Fruit fly (Drosophila melanogaster): Measurements from ENCODE around the gene Remo.

The Remo gene

DNA sequence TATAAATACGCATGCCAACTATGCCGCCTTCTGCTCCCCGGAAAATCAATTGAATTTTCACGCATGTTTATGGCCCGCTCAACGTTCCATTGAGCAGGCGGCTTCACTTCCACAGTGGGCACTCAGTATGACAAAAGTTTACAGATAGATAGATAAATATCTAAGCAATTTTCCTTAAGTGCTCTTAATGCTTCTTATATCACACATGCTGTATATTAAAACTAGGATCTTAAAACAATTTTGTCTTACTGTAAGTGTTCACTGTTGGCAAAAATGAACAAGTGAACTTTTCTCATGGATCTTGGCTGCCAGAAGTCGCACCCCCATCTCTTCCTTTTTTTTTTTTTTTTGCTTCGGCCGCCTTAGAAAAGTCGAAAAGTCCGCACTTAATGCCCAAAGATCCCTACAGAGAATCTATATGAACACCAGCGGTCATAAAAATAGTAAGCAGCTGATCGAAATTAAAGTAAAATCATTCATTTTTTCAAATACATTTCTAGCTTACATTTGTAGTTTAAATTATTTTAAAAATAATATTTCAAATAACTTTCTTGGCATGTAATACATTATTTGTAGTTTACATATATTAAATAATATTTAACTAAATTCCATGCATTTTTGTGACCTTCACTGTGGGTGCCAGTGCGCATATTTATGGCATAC lies 34.7 kb upstream of the Remo start (continued):
- peak; percentile 77 for TF ChIP-seq Ptx1 (GFP tag; IDR thresholded peaks at IDR 0.05)
- TF ChIP-seq cg (GFP tag; optimal IDR thresholded peaks at IDR 0.05) = no peak
- TF ChIP-seq salm (tag; optimal IDR thresholded peaks at IDR 0.05) = no peak
- TF ChIP-seq Vsx1 (GFP tag; optimal IDR thresholded peaks at IDR 0.05) = no peak
- TF ChIP-seq CG11398 (GFP tag; optimal IDR thresholded peaks at IDR 0.05) = no peak
- TF ChIP-seq CG18599 (GFP tag; optimal IDR thresholded peaks at IDR 0.05) = peak; percentile 4
- peak; percentile 14 for TF ChIP-seq CG15601 (tag; optimal IDR thresholded peaks at IDR 0.05)
- peak; percentile 44; the same call in 1 of the 3 replicates for TF ChIP-seq Optix (GFP tag; IDR thresholded peaks at IDR 0.05)
- no peak for TF ChIP-seq ham (GFP tag; IDR thresholded peaks at IDR 0.05)
- no peak for TF ChIP-seq CG8478 (optimal IDR thresholded peaks at IDR 0.05)
- peak; percentile 40 for TF ChIP-seq CG12391 (tag; optimal IDR thresholded peaks at IDR 0.05)
- TF ChIP-seq CG12659 (GFP tag; optimal IDR thresholded peaks at IDR 0.05) = peak; percentile 18
- peak; percentile 80 for TF ChIP-seq vvl (GFP tag; IDR thresholded peaks at IDR 0.05)
- peak; percentile 39; the same call in 2 of the 3 replicates for TF ChIP-seq CG17361 (GFP tag; IDR thresholded peaks at IDR 0.05)
- no peak for TF ChIP-seq CG6765 (GFP tag; optimal IDR thresholded peaks at IDR 0.05)
- peak; percentile 40 for TF ChIP-seq CHES-1-like (GFP tag; optimal IDR thresholded peaks at IDR 0.05)
- TF ChIP-seq dmrt99B (tag; optimal IDR thresholded peaks at IDR 0.05) = peak; percentile 50
- peak; percentile 45 for TF ChIP-seq CG17328 (GFP tag; IDR thresholded peaks at IDR 0.05)
- peak; percentile 20 for TF ChIP-seq pnt (GFP tag; optimal IDR thresholded peaks at IDR 0.05)
- 0 out of 2 replicates have a peak, but pooled peaks have one; percentile 41 for TF ChIP-seq E2f2 (GFP tag; IDR thresholded peaks at IDR 0.05)
- TF ChIP-seq CG10979 (tag; optimal IDR thresholded peaks at IDR 0.05) = peak; percentile 40
- TF ChIP-seq chif (GFP tag; optimal IDR thresholded peaks at IDR 0.05) = peak in 1 of 2 experiments; percentile 45
- TF ChIP-seq ems (GFP tag; optimal IDR thresholded peaks at IDR 0.05) = peak; percentile 46
- TF ChIP-seq chn (GFP tag; optimal IDR thresholded peaks at IDR 0.05) = peak; percentile 21
- no peak for TF ChIP-seq NK7.1 (GFP tag; optimal IDR thresholded peaks at IDR 0.05)
- peak; percentile 49 for TF ChIP-seq fu2 (GFP tag; optimal IDR thresholded peaks at IDR 0.05)
- TF ChIP-seq cwo (GFP tag; optimal IDR thresholded peaks at IDR 0.05) = no peak
- TF ChIP-seq ssp (GFP tag; IDR thresholded peaks at IDR 0.05) = peak; percentile 31; the same call in 1 of the 2 replicates
- no peak for TF ChIP-seq ab (GFP tag; optimal IDR thresholded peaks at IDR 0.05)
- TF ChIP-seq CG6689 (GFP tag; IDR thresholded peaks at IDR 0.05) = peak; percentile 50
- TF ChIP-seq Fer3 (tag; optimal IDR thresholded peaks at IDR 0.05) = peak; percentile 2
- no peak for TF ChIP-seq p53 (GFP tag; optimal IDR thresholded peaks at IDR 0.05)
- TF ChIP-seq CG12769 (tag; optimal IDR thresholded peaks at IDR 0.05) = peak; percentile 66
- TF ChIP-seq CG11456 (GFP tag; IDR thresholded peaks at IDR 0.05) = peak; percentile 62; the same call in 2 of the 3 replicates
- peak; percentile 70 for TF ChIP-seq CG2120 (GFP tag; optimal IDR thresholded peaks at IDR 0.05)
- peak; percentile 36; the same call in 1 of the 2 replicates for TF ChIP-seq CG3847 (GFP tag; IDR thresholded peaks at IDR 0.05)
- TF ChIP-seq Antp (GFP tag; optimal IDR thresholded peaks at IDR 0.05) = peak; percentile 54
- peak; percentile 62 for TF ChIP-seq gem (tag; optimal IDR thresholded peaks at IDR 0.05)
- TF ChIP-seq bowl (GFP tag; IDR thresholded peaks at IDR 0.05) = 0 out of 2 replicates have a peak, but pooled peaks have one; percentile 33
- peak; percentile 42 for TF ChIP-seq PHDP (tag; optimal IDR thresholded peaks at IDR 0.05)
- peak; percentile 2 for TF ChIP-seq bcd (GFP tag; optimal IDR thresholded peaks at IDR 0.05)
- TF ChIP-seq Chrac-16 (GFP tag; optimal IDR thresholded peaks at IDR 0.05) = no peak
- TF ChIP-seq H15 (GFP tag; IDR thresholded peaks at IDR 0.05) = peak; percentile 60; the same call in 2 of the 3 replicates
- TF ChIP-seq CG14710 (tag; optimal IDR thresholded peaks at IDR 0.05) = peak; percentile 23
- no peak for TF ChIP-seq grn (GFP tag; optimal IDR thresholded peaks at IDR 0.05)
- no peak for TF ChIP-seq wek (GFP tag; optimal IDR thresholded peaks at IDR 0.05)
- no peak for TF ChIP-seq MBD-R2 (GFP tag; IDR thresholded peaks at IDR 0.05)
- peak; percentile 30 for TF ChIP-seq CG13424 (tag; optimal IDR thresholded peaks at IDR 0.05)
- peak; percentile 35 for TF ChIP-seq phol (tag; optimal IDR thresholded peaks at IDR 0.05)
- TF ChIP-seq CG2129 (GFP tag; IDR thresholded peaks at IDR 0.05; ENCODE audit: partially characterized antibody) = no peak
